Worm (Caenorhabditis elegans) whole organism, L3 larva: ENCODE measurements around the gene herd-1.
A peak's percentile ranks its signal among the peaks of the same experiment; 100 is the strongest.

ENCODE experiments used
- R02D3.7 ChIP-seq: fragments of 150-350 bp; optimal IDR thresholded peaks from 2 replicates; lab custom pipeline; 2014; ENCODE audit warnings: missing biosample characterization, missing genetic modification characterization
- ZK546.5 ChIP-seq: sonication (generic microtip); optimal IDR thresholded peaks from 2 replicates; lab custom pipeline; 2017; ENCODE audit warnings: missing biosample characterization, missing genetic modification characterization
- aly-2 ChIP-seq: fragments of 150-350 bp; optimal IDR thresholded peaks from 2 replicates; lab custom pipeline; 2014; ENCODE audit warnings: missing biosample characterization, missing genetic modification characterization
- ama-1 ChIP-seq: fragments of 150-350 bp; optimal IDR thresholded peaks from 2 replicates; lab custom pipeline; 2018
- ceh-16 ChIP-seq: sonication (generic microtip); optimal IDR thresholded peaks from 2 replicates; lab custom pipeline; 2017; ENCODE audit warnings: missing biosample characterization, missing genetic modification characterization
- ceh-28 ChIP-seq: fragments of 150-350 bp; optimal IDR thresholded peaks from 2 replicates; lab custom pipeline; 2014; ENCODE audit warnings: missing biosample characterization, missing genetic modification reagents, missing genetic modification characterization
- ceh-82 ChIP-seq: fragments of 150-350 bp; optimal IDR thresholded peaks from 2 replicates; lab custom pipeline; 2014; ENCODE audit warnings: missing biosample characterization, missing genetic modification characterization
- ceh-9 ChIP-seq: sonication (generic microtip); optimal IDR thresholded peaks from 2 replicates; lab custom pipeline; 2018; ENCODE audit warnings: missing biosample characterization, missing genetic modification characterization
- daf-12 ChIP-seq: fragments of 150-350 bp; optimal IDR thresholded peaks from 2 replicates; lab custom pipeline; 2014; ENCODE audit warnings: missing biosample characterization, missing genetic modification reagents, missing genetic modification characterization
- egl-27 ChIP-seq: sonication (generic microtip); optimal IDR thresholded peaks from 4 replicates; lab custom pipeline; 2017; ENCODE audit warnings: missing biosample characterization, missing genetic modification reagents, missing genetic modification characterization
- egl-5 ChIP-seq: fragments of 150-350 bp; optimal IDR thresholded peaks from 2 replicates; lab custom pipeline; 2017; ENCODE audit warnings: missing biosample characterization, missing genetic modification reagents, missing genetic modification characterization, inconsistent platforms
- elt-1 ChIP-seq: fragments of 150-350 bp; optimal IDR thresholded peaks from 2 replicates; lab custom pipeline; 2014; ENCODE audit warnings: missing biosample characterization, missing genetic modification characterization
- elt-2 ChIP-seq: sonication (generic microtip); optimal IDR thresholded peaks from 2 replicates; lab custom pipeline; 2016; ENCODE audit warnings: missing genetic modification reagents, mild to moderate bottlenecking, missing genetic modification characterization, missing compliant biosample characterization
- elt-3 ChIP-seq, 3 experiments: fragments of 150-350 bp in 1 of 3; sonication (generic microtip) in 2 of 3; optimal IDR thresholded peaks; 2 replicates in 2 of 3; 4 replicates in 1 of 3; lab custom pipeline; 2014 to 2017; ENCODE audit warnings: missing biosample characterization in 3 of 3, missing genetic modification characterization in 3 of 3
- eor-1 ChIP-seq, 2 experiments: fragments of 150-350 bp; optimal IDR thresholded peaks; 2 replicates each; lab custom pipeline; 2014 to 2018; ENCODE audit warnings: missing biosample characterization in 2 of 2, missing genetic modification characterization in 2 of 2
- fkh-10 ChIP-seq: sonication (generic microtip); optimal IDR thresholded peaks from 2 replicates; lab custom pipeline; 2017; ENCODE audit warnings: missing biosample characterization, missing genetic modification reagents, missing genetic modification characterization
- fkh-2 ChIP-seq: fragments of 150-350 bp; optimal IDR thresholded peaks from 2 replicates; lab custom pipeline; 2014; ENCODE audit warnings: missing biosample characterization, missing genetic modification reagents, missing genetic modification characterization
- fos-1 ChIP-seq: fragments of 150-350 bp; optimal IDR thresholded peaks from 2 replicates; lab custom pipeline; 2014; ENCODE audit warnings: missing biosample characterization, missing genetic modification characterization
- hmg-11 ChIP-seq: sonication (generic microtip); optimal IDR thresholded peaks from 2 replicates; lab custom pipeline; 2016; ENCODE audit warnings: missing genetic modification characterization, missing compliant biosample characterization
- jun-1 ChIP-seq: fragments of 150-350 bp; optimal IDR thresholded peaks from 2 replicates; lab custom pipeline; 2014; ENCODE audit warnings: missing biosample characterization, missing genetic modification reagents, missing genetic modification characterization
- lin-15B ChIP-seq: fragments of 150-350 bp; optimal IDR thresholded peaks from 2 replicates; lab custom pipeline; 2014; ENCODE audit warnings: missing biosample characterization, missing genetic modification characterization
- lin-39 ChIP-seq: fragments of 150-350 bp; optimal IDR thresholded peaks from 2 replicates; lab custom pipeline; 2018; ENCODE audit warnings: missing biosample characterization, missing genetic modification reagents, missing genetic modification characterization
- lsy-12 ChIP-seq: sonication (generic microtip); optimal IDR thresholded peaks from 2 replicates; lab custom pipeline; 2016; ENCODE audit warnings: mild to moderate bottlenecking, missing genetic modification characterization, missing compliant biosample characterization
- mdl-1 ChIP-seq: fragments of 150-350 bp; optimal IDR thresholded peaks from 2 replicates; lab custom pipeline; 2014; ENCODE audit warnings: missing biosample characterization, missing genetic modification characterization
- mml-1 ChIP-seq: fragments of 150-350 bp; sonication (generic microtip); optimal IDR thresholded peaks from 3 replicates; lab custom pipeline; 2014; ENCODE audit warnings: missing biosample characterization, missing genetic modification characterization
- nfya-1 ChIP-seq: sonication (generic microtip); optimal IDR thresholded peaks from 2 replicates; lab custom pipeline; 2017; ENCODE audit warnings: missing genetic modification characterization, mild to moderate bottlenecking, missing compliant biosample characterization, antibody characterized with exemption, moderate library complexity; ENCODE audit not compliant: insufficient read depth
- nhr-11 ChIP-seq: fragments of 150-350 bp; optimal IDR thresholded peaks from 2 replicates; lab custom pipeline; 2014; ENCODE audit warnings: missing biosample characterization, missing genetic modification characterization
- nhr-12 ChIP-seq: fragments of 150-350 bp; optimal IDR thresholded peaks from 2 replicates; lab custom pipeline; 2014; ENCODE audit warnings: missing biosample characterization, missing genetic modification characterization
- nhr-23 ChIP-seq: fragments of 150-350 bp; optimal IDR thresholded peaks from 2 replicates; lab custom pipeline; 2014; ENCODE audit warnings: missing biosample characterization, missing genetic modification reagents, missing genetic modification characterization
- nhr-237 ChIP-seq: fragments of 150-350 bp; optimal IDR thresholded peaks from 2 replicates; lab custom pipeline; 2014; ENCODE audit warnings: missing biosample characterization, missing genetic modification characterization
- nhr-25 ChIP-seq: sonication (generic microtip); optimal IDR thresholded peaks from 2 replicates; lab custom pipeline; 2017; ENCODE audit warnings: missing biosample characterization, missing genetic modification characterization
- nhr-28 ChIP-seq: fragments of 150-350 bp; optimal IDR thresholded peaks from 2 replicates; lab custom pipeline; 2014; ENCODE audit warnings: missing biosample characterization, missing genetic modification characterization
- nhr-43 ChIP-seq: sonication (generic microtip); optimal IDR thresholded peaks from 2 replicates; lab custom pipeline; 2016; ENCODE audit warnings: mild to moderate bottlenecking, missing genetic modification characterization, missing compliant biosample characterization; ENCODE audit not compliant: poor library complexity, severe bottlenecking
- nhr-67 ChIP-seq: fragments of 150-350 bp; optimal IDR thresholded peaks from 2 replicates; lab custom pipeline; 2014; ENCODE audit warnings: missing biosample characterization, missing genetic modification characterization
- nhr-76 ChIP-seq: fragments of 150-350 bp; sonication (generic microtip); optimal IDR thresholded peaks from 5 replicates; lab custom pipeline; 2014; ENCODE audit warnings: missing biosample characterization, missing genetic modification characterization
- nhr-77 ChIP-seq: fragments of 150-350 bp; optimal IDR thresholded peaks from 2 replicates; lab custom pipeline; 2014; ENCODE audit warnings: missing biosample characterization, missing genetic modification characterization
- pha-4 ChIP-seq: fragments of 150-350 bp; optimal IDR thresholded peaks from 2 replicates; lab custom pipeline; 2014; ENCODE audit warnings: missing biosample characterization, missing genetic modification reagents, missing genetic modification characterization
- pqm-1 ChIP-seq: fragments of 150-350 bp; optimal IDR thresholded peaks from 2 replicates; lab custom pipeline; 2017; ENCODE audit warnings: missing biosample characterization, missing genetic modification characterization, inconsistent platforms
- sea-2 ChIP-seq: fragments of 150-350 bp; sonication (generic microtip); optimal IDR thresholded peaks from 4 replicates; lab custom pipeline; 2014; ENCODE audit warnings: missing biosample characterization, missing genetic modification reagents, missing genetic modification characterization
- skn-1 ChIP-seq: fragments of 150-350 bp; optimal IDR thresholded peaks from 2 replicates; lab custom pipeline; 2014; ENCODE audit warnings: missing biosample characterization, missing genetic modification characterization
- snpc-4 ChIP-seq: fragments of 150-350 bp; optimal IDR thresholded peaks from 2 replicates; lab custom pipeline; 2014; ENCODE audit warnings: missing biosample characterization, missing genetic modification characterization
- tbx-2 ChIP-seq: sonication (generic microtip); optimal IDR thresholded peaks from 2 replicates; lab custom pipeline; 2016; ENCODE audit warnings: mild to moderate bottlenecking, missing genetic modification characterization, missing compliant biosample characterization
- unc-39 ChIP-seq: sonication (generic microtip); optimal IDR thresholded peaks from 4 replicates; lab custom pipeline; 2017; ENCODE audit warnings: missing biosample characterization, missing genetic modification characterization
- unc-62 ChIP-seq: fragments of 150-350 bp; sonication (generic microtip); optimal IDR thresholded peaks from 4 replicates; lab custom pipeline; 2014; ENCODE audit warnings: missing biosample characterization, missing genetic modification reagents, missing genetic modification characterization
- zag-1 ChIP-seq: fragments of 150-350 bp; optimal IDR thresholded peaks from 2 replicates; lab custom pipeline; 2014; ENCODE audit warnings: missing biosample characterization, missing genetic modification characterization
- ztf-11 ChIP-seq: fragments of 150-350 bp; optimal IDR thresholded peaks from 2 replicates; lab custom pipeline; 2014; ENCODE audit warnings: missing biosample characterization, missing genetic modification characterization
- ztf-4 ChIP-seq: fragments of 150-350 bp; optimal IDR thresholded peaks from 2 replicates; lab custom pipeline; 2014; ENCODE audit warnings: missing biosample characterization, missing genetic modification characterization

The herd-1 gene

ce11 chrIII:12496449-12496848, at the start of gene herd-1:
Gene herd-1 (plus strand): TSS chrIII:12496538.
- TF ChIP-seq nhr-11 (tag; lab: Kevin White, UChicago) (no peak), nhr-28 (tag; lab: Kevin White, UChicago) (no peak), ZK546.5 (no peak), aly-2 (tag; lab: Kevin White, UChicago) (no peak)

- TF ChIP-seq nhr-76 (tag; lab: Kevin White, UChicago) (no peak), zag-1 (no peak), elt-1 (tag; lab: Kevin White, UChicago) (no peak), daf-12 (tag; lab: Kevin White, UChicago) (no peak), fkh-10 (GFP tag; lab: Kevin White, UChicago) (peak; percentile 34), ama-1 (lab: Kevin White, UChicago) (peak; percentile 90), aly-2 (tag; lab: Kevin White, UChicago) (no peak), mdl-1 (no peak), nhr-237 (no peak), nhr-25 (tag; lab: Kevin White, UChicago) (peak; percentile 47), fos-1 (tag; lab: Kevin White, UChicago) (no peak), elt-2 (tag; lab: Kevin White, UChicago) (no peak), lin-39 (tag; lab: Kevin White, UChicago) (peak; percentile 29), nfya-1 (tag; lab: Kevin White, UChicago) (peak; percentile 83), ceh-9 (tag; lab: Kevin White, UChicago) (no peak), R02D3.7 (tag; lab: Kevin White, UChicago) (peak; percentile 10), nhr-12 (no peak), nhr-67 (no peak), tbx-2 (tag; lab: Kevin White, UChicago) (no peak), ztf-4 (tag; lab: Kevin White, UChicago) (no peak), mml-1 (tag; lab: Kevin White, UChicago) (no peak), ceh-82 (tag; lab: Kevin White, UChicago) (no peak), ztf-11 (no peak), nhr-11 (tag; lab: Kevin White, UChicago) (no peak), nhr-43 (peak; percentile 31), ZK546.5 (no peak), pqm-1 (tag; lab: Kevin White, UChicago) (no peak), nhr-23 (tag; lab: Kevin White, UChicago) (peak; percentile 70), unc-62 (no peak), eor-1 (tag; optimal IDR thresholded peaks at IDR 0.05; lab: Kevin White, UChicago) (no peak), egl-27 (no peak), sea-2 (GFP tag; lab: Kevin White, UChicago) (no peak), pha-4 (peak; percentile 57), fkh-2 (tag; lab: Kevin White, UChicago) (no peak), nhr-77 (no peak), unc-39 (tag; lab: Kevin White, UChicago) (no peak), skn-1 (peak; percentile 38), egl-5 (tag; lab: Kevin White, UChicago) (no peak), nhr-28 (tag; lab: Kevin White, UChicago) (no peak), snpc-4 (tag; lab: Kevin White, UChicago) (no peak), ceh-16 (tag; lab: Kevin White, UChicago) (no peak), lsy-12 (tag; lab: Kevin White, UChicago) (no peak), ceh-28 (tag; lab: Kevin White, UChicago) (no peak), jun-1 (no peak), hmg-11 (tag; lab: Kevin White, UChicago) (peak; percentile 67), elt-3 (tag; optimal IDR thresholded peaks at IDR 0.05; lab: Kevin White, UChicago) (no peak), lin-15B (peak; percentile 81)
These were observed 43.0 kb upstream of the herd-1 start, which contains the start of gene ani-1 for ce11 chrIII:12453315-12453714. Gene ani-1 (minus strand): TSS chrIII:12453375.
